Comparison of ENCODE assay signal across 5 fruit fly cellular contexts in the genomic region with DNA sequence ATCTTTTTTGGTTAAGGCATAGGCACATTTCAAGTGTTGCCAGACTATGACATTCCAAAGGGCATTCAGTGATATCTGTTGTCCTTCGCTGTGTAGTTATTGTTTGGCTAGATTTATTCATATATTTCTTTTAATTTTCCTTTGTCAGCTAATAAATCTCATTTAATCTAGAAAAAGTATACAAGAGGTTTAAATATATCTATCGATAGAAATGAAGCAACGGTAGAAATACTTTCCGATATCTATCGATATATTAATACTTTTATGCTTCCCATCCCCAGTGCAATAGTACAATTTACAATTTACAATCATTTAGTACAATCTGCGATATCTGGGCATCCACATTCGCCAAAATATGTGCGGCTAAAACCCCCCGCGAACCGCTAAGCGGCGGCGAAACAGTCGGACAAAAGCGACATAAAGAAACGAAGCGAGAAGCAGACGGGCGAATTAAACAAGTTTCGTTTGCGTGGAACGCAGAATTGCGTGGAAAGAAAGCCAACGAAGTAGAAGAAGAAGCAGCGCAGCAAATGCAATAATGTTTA.
TF ChIP-seq lines count a peak whose summit lies in the region.

Gene Efa6 (plus strand): TSS at position 337 of the 545 bp plus-strand sequence.

- TF ChIP-seq CTCF in whole organism, embryonic (GFP tag; optimal IDR thresholded peaks at IDR 0.05; lab: Kevin White, UChicago): peak; percentile 22

TF ChIP-seq in whole organism, adult, 20 proteins besides CTCF, POLR2A, EP300 and RAD21 (continues in another document):
- TF ChIP-seq Clk (GFP tag; optimal IDR thresholded peaks at IDR 0.05; lab: Kevin White, UChicago) (peak; percentile 60), cnc (optimal IDR thresholded peaks at IDR 0.05; lab: Kevin White, UChicago) (no peak), CG11617 (GFP tag; optimal IDR thresholded peaks at IDR 0.05; lab: Kevin White, UChicago) (peak; percentile 56), CG1620 (GFP tag; optimal IDR thresholded peaks at IDR 0.05; lab: Kevin White, UChicago) (peak; percentile 62), Crg-1 (GFP tag; optimal IDR thresholded peaks at IDR 0.05; lab: Kevin White, UChicago) (peak; percentile 64), Mnt (GFP tag; optimal IDR thresholded peaks at IDR 0.05; lab: Kevin White, UChicago) (peak; percentile 65), cic (GFP tag; optimal IDR thresholded peaks at IDR 0.05; lab: Kevin White, UChicago) (peak; percentile 85), CG14711 (tag; optimal IDR thresholded peaks at IDR 0.05; lab: Kevin White, UChicago) (peak; percentile 56), CG7045 (GFP tag; optimal IDR thresholded peaks at IDR 0.05; lab: Kevin White, UChicago) (peak; percentile 62), ovo (GFP tag; optimal IDR thresholded peaks at IDR 0.05; lab: Kevin White, UChicago) (peak; percentile 73), CG12768 (GFP tag; optimal IDR thresholded peaks at IDR 0.05; lab: Kevin White, UChicago) (peak; percentile 56), bab1 (GFP tag; optimal IDR thresholded peaks at IDR 0.05; lab: Kevin White, UChicago) (peak; percentile 66), pad (GFP tag; optimal IDR thresholded peaks at IDR 0.05; lab: Kevin White, UChicago) (peak; percentile 44), tj (GFP tag; optimal IDR thresholded peaks at IDR 0.05; lab: Kevin White, UChicago) (peak; percentile 64), CG33017 (tag; optimal IDR thresholded peaks at IDR 0.05; lab: Kevin White, UChicago) (peak; percentile 10), Hr96 (GFP tag; optimal IDR thresholded peaks at IDR 0.05; lab: Kevin White, UChicago) (no peak), CG5204 (GFP tag; optimal IDR thresholded peaks at IDR 0.05; lab: Kevin White, UChicago) (no peak)

TF ChIP-seq in whole organism, embryonic, 481 proteins besides CTCF, POLR2A, EP300 and RAD21 (continues in another document):
- no peak for TF ChIP-seq zf30C (GFP tag; optimal IDR thresholded peaks at IDR 0.05; lab: Kevin White, UChicago)
- no peak for TF ChIP-seq CG2889 (GFP tag; IDR thresholded peaks at IDR 0.05; lab: Robert Waterston, UW)
- peak in 1 of 2 experiments; percentile 8 for TF ChIP-seq Hr51 (GFP tag; optimal IDR thresholded peaks at IDR 0.05; lab: Kevin White, UChicago)
- TF ChIP-seq D19A (tag; optimal IDR thresholded peaks at IDR 0.05; lab: Kevin White, UChicago): peak; percentile 16
- no peak for TF ChIP-seq CG14667 (GFP tag; IDR thresholded peaks at IDR 0.05; lab: Robert Waterston, UW)
- TF ChIP-seq Myb (GFP tag; optimal IDR thresholded peaks at IDR 0.05; lab: Kevin White, UChicago): peak; percentile 88
- TF ChIP-seq croc (GFP tag; conservative IDR thresholded peaks at IDR 0.05; lab: Robert Waterston, UW): no peak
- TF ChIP-seq ato (GFP tag; IDR thresholded peaks at IDR 0.05; lab: Robert Waterston, UW; ENCODE audit: partially characterized antibody): peak; percentile 66; the same call in 1 of the 2 replicates
- TF ChIP-seq Poxn (GFP tag; IDR thresholded peaks at IDR 0.05; lab: Robert Waterston, UW): no peak
- TF ChIP-seq CG1233 (GFP tag; optimal IDR thresholded peaks at IDR 0.05; lab: Kevin White, UChicago): no peak
- TF ChIP-seq Awh (GFP tag; IDR thresholded peaks at IDR 0.05; lab: Robert Waterston, UW): no peak
- no peak for TF ChIP-seq dan (GFP tag; IDR thresholded peaks at IDR 0.05; lab: Robert Waterston, UW)
- TF ChIP-seq PHDP (tag; optimal IDR thresholded peaks at IDR 0.05; lab: Kevin White, UChicago): peak; percentile 55
- no peak for TF ChIP-seq fu2 (GFP tag; optimal IDR thresholded peaks at IDR 0.05; lab: Kevin White, UChicago)
- no peak for TF ChIP-seq wek (GFP tag; optimal IDR thresholded peaks at IDR 0.05; lab: Kevin White, UChicago)
- TF ChIP-seq inv (GFP tag; IDR thresholded peaks at IDR 0.05; lab: Robert Waterston, UW; ENCODE audit: partially characterized antibody): peak; percentile 93
- no peak for TF ChIP-seq Hey (tag; optimal IDR thresholded peaks at IDR 0.05; lab: Kevin White, UChicago)

TF ChIP-seq in whole organism, prepupa, 60 proteins besides CTCF, POLR2A, EP300 and RAD21 (continues in another document):
- TF ChIP-seq Eip93F (GFP tag; optimal IDR thresholded peaks at IDR 0.05; lab: Kevin White, UChicago) (no peak), OdsH (GFP tag; optimal IDR thresholded peaks at IDR 0.05; lab: Kevin White, UChicago) (no peak), CG15336 (GFP tag; IDR thresholded peaks at IDR 0.05; lab: Robert Waterston, UW) (peak; percentile 37; the same call in 1 of the 2 replicates), Hr38 (GFP tag; optimal IDR thresholded peaks at IDR 0.05; lab: Kevin White, UChicago) (no peak), CG11902 (GFP tag; optimal IDR thresholded peaks at IDR 0.05; lab: Kevin White, UChicago) (peak; percentile 21), Eip75B (GFP tag; optimal IDR thresholded peaks at IDR 0.05; lab: Kevin White, UChicago) (peak; percentile 32), Eip78C (GFP tag; lab: Kevin White, UChicago) (peak; percentile 78), CG16779 (tag; optimal IDR thresholded peaks at IDR 0.05; lab: Kevin White, UChicago) (no peak), CG8632 (GFP tag; optimal IDR thresholded peaks at IDR 0.05; lab: Kevin White, UChicago) (no peak), CG32006 (GFP tag; optimal IDR thresholded peaks at IDR 0.05; lab: Kevin White, UChicago) (no peak), topi (GFP tag; optimal IDR thresholded peaks at IDR 0.05; lab: Kevin White, UChicago) (peak; percentile 40), CG11294 (GFP tag; IDR thresholded peaks at IDR 0.05; lab: Robert Waterston, UW) (no peak), fd59A (GFP tag; optimal IDR thresholded peaks at IDR 0.05; lab: Kevin White, UChicago) (no peak), Ets96B (tag; optimal IDR thresholded peaks at IDR 0.05; lab: Kevin White, UChicago) (peak; percentile 7), spab (GFP tag; optimal IDR thresholded peaks at IDR 0.05; lab: Kevin White, UChicago) (no peak), CG34406 (GFP tag; optimal IDR thresholded peaks at IDR 0.05; lab: Kevin White, UChicago) (no peak), CG6808 (GFP tag; optimal IDR thresholded peaks at IDR 0.05; lab: Kevin White, UChicago) (peak; percentile 8), CG9139 (GFP tag; optimal IDR thresholded peaks at IDR 0.05; lab: Kevin White, UChicago) (no peak), CG8319 (GFP tag; optimal IDR thresholded peaks at IDR 0.05; lab: Kevin White, UChicago) (no peak)

TF ChIP-seq in whole organism, pupa, 21 proteins besides CTCF, POLR2A, EP300 and RAD21 (continues in another document):
- TF ChIP-seq CG13204 (GFP tag; optimal IDR thresholded peaks at IDR 0.05; lab: Kevin White, UChicago) (no peak), CG34367 (tag; optimal IDR thresholded peaks at IDR 0.05; lab: Kevin White, UChicago) (no peak), gl (tag; optimal IDR thresholded peaks at IDR 0.05; lab: Kevin White, UChicago) (no peak), CG32121 (GFP tag; IDR thresholded peaks at IDR 0.05; lab: Robert Waterston, UW) (peak; percentile 48; the same call in 1 of the 2 replicates), Pif1A (GFP tag; optimal IDR thresholded peaks at IDR 0.05; lab: Kevin White, UChicago) (no peak), CG9948 (tag; optimal IDR thresholded peaks at IDR 0.05; lab: Kevin White, UChicago) (no peak), fd96Ca (GFP tag; IDR thresholded peaks at IDR 0.05; lab: Robert Waterston, UW) (no peak), CG15710 (tag; optimal IDR thresholded peaks at IDR 0.05; lab: Kevin White, UChicago) (peak; percentile 3), CG14655 (GFP tag; optimal IDR thresholded peaks at IDR 0.05; lab: Kevin White, UChicago) (no peak), EcR (GFP tag; optimal IDR thresholded peaks at IDR 0.05; lab: Kevin White, UChicago) (peak; percentile 43), CG17806 (tag; optimal IDR thresholded peaks at IDR 0.05; lab: Kevin White, UChicago) (peak; percentile 17), D1 (tag; optimal IDR thresholded peaks at IDR 0.05; lab: Kevin White, UChicago) (no peak), Ets98B (GFP tag; IDR thresholded peaks at IDR 0.05; lab: Robert Waterston, UW) (peak; percentile 21; the same call in 1 of the 2 replicates), CG8301 (tag; optimal IDR thresholded peaks at IDR 0.05; lab: Kevin White, UChicago) (no peak), CG12605 (GFP tag; IDR thresholded peaks at IDR 0.05; lab: Robert Waterston, UW) (0 out of 2 replicates have a peak, but pooled peaks have one; percentile 9), CG4496 (GFP tag; IDR thresholded peaks at IDR 0.05; lab: Robert Waterston, UW) (peak; percentile 5; the same call in 1 of the 3 replicates), CG8159 (tag; optimal IDR thresholded peaks at IDR 0.05; lab: Kevin White, UChicago) (no peak), Snoo (tag; optimal IDR thresholded peaks at IDR 0.05; lab: Kevin White, UChicago) (no peak), Pif1B (GFP tag; optimal IDR thresholded peaks at IDR 0.05; lab: Kevin White, UChicago) (peak; percentile 47)

TF ChIP-seq in whole organism, wandering third instar larva, 38 proteins besides CTCF, POLR2A, EP300 and RAD21 (continues in another document):
- TF ChIP-seq N (GFP tag; optimal IDR thresholded peaks at IDR 0.05; lab: Kevin White, UChicago) (no peak), ey (GFP tag; optimal IDR thresholded peaks at IDR 0.05; lab: Kevin White, UChicago) (peak; percentile 3), Hr83 (GFP tag; optimal IDR thresholded peaks at IDR 0.05; lab: Kevin White, UChicago; ENCODE audit: poor library complexity, severe bottlenecking) (no peak), psq (GFP tag; optimal IDR thresholded peaks at IDR 0.05; lab: Kevin White, UChicago) (peak; percentile 89), lola (GFP tag; optimal IDR thresholded peaks at IDR 0.05; lab: Kevin White, UChicago) (no peak), rgr (GFP tag; optimal IDR thresholded peaks at IDR 0.05; lab: Kevin White, UChicago) (peak; percentile 52), pan (optimal IDR thresholded peaks at IDR 0.05; lab: Kevin White, UChicago) (no peak), dl (GFP tag; optimal IDR thresholded peaks at IDR 0.05; lab: Kevin White, UChicago; ENCODE audit: insufficient read depth in 1 of 2, partially characterized antibody in 2 of 2) (no peak), GATAd (GFP tag; optimal IDR thresholded peaks at IDR 0.05; lab: Kevin White, UChicago) (peak; percentile 29), Myc (optimal IDR thresholded peaks at IDR 0.05; lab: Kevin White, UChicago) (peak; percentile 31), CG9705 (GFP tag; optimal IDR thresholded peaks at IDR 0.05; lab: Kevin White, UChicago) (peak; percentile 12), HLH106 (tag; optimal IDR thresholded peaks at IDR 0.05; lab: Kevin White, UChicago) (peak; percentile 31), Dfd (GFP tag; optimal IDR thresholded peaks at IDR 0.05; lab: Kevin White, UChicago) (no peak), h (GFP tag; optimal IDR thresholded peaks at IDR 0.05; lab: Kevin White, UChicago) (peak; percentile 74), Vsx2 (GFP tag; optimal IDR thresholded peaks at IDR 0.05; lab: Kevin White, UChicago; ENCODE audit: partially characterized antibody) (no peak), foxo (GFP tag; optimal IDR thresholded peaks at IDR 0.05; lab: Kevin White, UChicago) (peak in 1 of 2 experiments; percentile 32), Jra (GFP tag; optimal IDR thresholded peaks at IDR 0.05; lab: Kevin White, UChicago) (peak; percentile 63), Hnf4 (GFP tag; optimal IDR thresholded peaks at IDR 0.05; lab: Kevin White, UChicago) (peak; percentile 43), OdsH (GFP tag; optimal IDR thresholded peaks at IDR 0.05; lab: Kevin White, UChicago) (peak; percentile 57)
